Fruit fly (Drosophila melanogaster): ENCODE data around the gene bdwf.

The bdwf gene

dm6 chr3R:17072526-17073114 is 29.7 kb upstream of the bdwf start, which contains the start of the genes Ns1 and mRpS11 (continued):
- TF ChIP-seq CG4854 (GFP tag; optimal IDR thresholded peaks at IDR 0.05) (peak; percentile 3), CG3065 (GFP tag; optimal IDR thresholded peaks at IDR 0.05) (peak; percentile 37), Sin3A (optimal IDR thresholded peaks at IDR 0.05) (peak; percentile 79), twi (tag; optimal IDR thresholded peaks at IDR 0.05) (peak; percentile 34), gfzf (GFP tag; optimal IDR thresholded peaks at IDR 0.05) (peak; percentile 20), zfh1 (GFP tag; IDR thresholded peaks at IDR 0.05) (0 out of 3 replicates have a peak, but pooled peaks have one; percentile 22), sna (GFP tag; IDR thresholded peaks at IDR 0.05; ENCODE audit: partially characterized antibody) (0 out of 2 replicates have a peak, but pooled peaks have one; percentile 17), E2f1 (GFP tag; IDR thresholded peaks at IDR 0.05) (no peak), zen2 (GFP tag; IDR thresholded peaks at IDR 0.05; ENCODE audit: partially characterized antibody) (no peak), nerfin-1 (tag; optimal IDR thresholded peaks at IDR 0.05) (peak; percentile 91), CG1602 (GFP tag; optimal IDR thresholded peaks at IDR 0.05) (peak; percentile 4), dpn (GFP tag; optimal IDR thresholded peaks at IDR 0.05) (peak; percentile 29 to 52), CG7928 (GFP tag; optimal IDR thresholded peaks at IDR 0.05) (no peak), CG1832 (GFP tag; optimal IDR thresholded peaks at IDR 0.05) (no peak), CG17361 (GFP tag; IDR thresholded peaks at IDR 0.05) (0 out of 3 replicates have a peak, but pooled peaks have one; percentile 35), Pdp1 (GFP tag; optimal IDR thresholded peaks at IDR 0.05) (peak in 1 of 2 experiments; percentile 100), CG17802 (tag; optimal IDR thresholded peaks at IDR 0.05) (peak; percentile 10), CG7786 (GFP tag; optimal IDR thresholded peaks at IDR 0.05) (peak; percentile 55), CG13287 (GFP tag; IDR thresholded peaks at IDR 0.05; ENCODE audit: partially characterized antibody) (peak; percentile 57; the same call in 1 of the 2 replicates), CG4282 (GFP tag; optimal IDR thresholded peaks at IDR 0.05) (peak; percentile 38), crc (GFP tag; optimal IDR thresholded peaks at IDR 0.05) (no peak), D19A (tag; optimal IDR thresholded peaks at IDR 0.05) (peak; percentile 10), CG14860 (GFP tag; IDR thresholded peaks at IDR 0.05; ENCODE audit: partially characterized antibody) (no peak), grau (tag; optimal IDR thresholded peaks at IDR 0.05) (peak; percentile 47), CG17359 (tag; optimal IDR thresholded peaks at IDR 0.05) (peak; percentile 2), CG34422 (GFP tag; IDR thresholded peaks at IDR 0.05) (peak; percentile 87; the same call in 2 of the 3 replicates), MESR4 (GFP tag; optimal IDR thresholded peaks at IDR 0.05) (peak; percentile 96), CG1233 (GFP tag; optimal IDR thresholded peaks at IDR 0.05) (peak; percentile 22), cwo (GFP tag; optimal IDR thresholded peaks at IDR 0.05) (peak; percentile 85), nom (GFP tag; optimal IDR thresholded peaks at IDR 0.05) (peak; percentile 40), Max (GFP tag; optimal IDR thresholded peaks at IDR 0.05) (peak; percentile 93), gsb-n (tag; optimal IDR thresholded peaks at IDR 0.05) (peak; percentile 30), CG16815 (GFP tag; optimal IDR thresholded peaks at IDR 0.05) (no peak), lilli (GFP tag; optimal IDR thresholded peaks at IDR 0.05) (peak; percentile 24), crp (GFP tag; optimal IDR thresholded peaks at IDR 0.05) (peak in 1 of 2 experiments; percentile 40), CG15514 (GFP tag; optimal IDR thresholded peaks at IDR 0.05) (peak; percentile 79), Opbp (GFP tag; IDR thresholded peaks at IDR 0.05; ENCODE audit: partially characterized antibody) (peak; percentile 57; the same call in 2 of the 3 replicates), PHDP (tag; optimal IDR thresholded peaks at IDR 0.05) (peak; percentile 9), sd (tag; optimal IDR thresholded peaks at IDR 0.05) (peak; percentile 60), CG3163 (GFP tag; optimal IDR thresholded peaks at IDR 0.05) (peak; percentile 15), Xrp1 (GFP tag; IDR thresholded peaks at IDR 0.05) (peak; percentile 25; the same call in 1 of the 2 replicates), Dad (GFP tag; optimal IDR thresholded peaks at IDR 0.05) (peak; percentile 70), BEAF-32 (GFP tag; optimal IDR thresholded peaks at IDR 0.05) (peak; percentile 46), ato (GFP tag; IDR thresholded peaks at IDR 0.05; ENCODE audit: partially characterized antibody) (peak; percentile 28; the same call in 1 of the 2 replicates), vvl (GFP tag; IDR thresholded peaks at IDR 0.05) (peak; percentile 60), bbx (GFP tag; IDR thresholded peaks at IDR 0.05; ENCODE audit: partially characterized antibody) (peak; percentile 40; the same call in 1 of the 2 replicates), CG13775 (GFP tag; optimal IDR thresholded peaks at IDR 0.05) (peak; percentile 7)
